Worm (Caenorhabditis elegans) whole organism, midembryonic: ENCODE measurements around the gene idpc-2.

Experiments
- T22C8.4 ChIP-seq: fragments of 200-800 bp; sonication (Bioruptor generic); IDR thresholded peaks from 2 replicates; pipeline ENCODE4 v1.3.6; 2022; ENCODE audit warnings: missing genetic modification characterization, missing compliant biosample characterization
- cog-1 ChIP-seq: sonication (generic microtip); optimal IDR thresholded peaks from 2 replicates; lab custom pipeline; 2016; ENCODE audit warnings: missing genetic modification characterization, missing compliant biosample characterization
- flt-1 ChIP-seq: fragments of 200-800 bp; sonication (Bioruptor generic); IDR thresholded peaks from 2 replicates; pipeline ENCODE4 v1.3.6; 2022; ENCODE audit warnings: missing genetic modification characterization, missing compliant biosample characterization
- klf-2 ChIP-seq: fragments of 200-800 bp; sonication (Bioruptor generic); conservative IDR thresholded peaks from 2 replicates; pipeline ENCODE4 v1.3.6; 2022; ENCODE audit warnings: missing genetic modification reagents, missing genetic modification characterization, missing compliant biosample characterization
- med-1 ChIP-seq: sonication (generic microtip); optimal IDR thresholded peaks from 2 replicates; lab custom pipeline; 2017; ENCODE audit warnings: missing genetic modification characterization, mild to moderate bottlenecking, missing compliant biosample characterization, antibody characterized with exemption, missing genetic modification reagents; ENCODE audit not compliant: insufficient read depth
- ref-1 ChIP-seq: fragments of 200-800 bp; sonication (Bioruptor generic); conservative IDR thresholded peaks from 2 replicates; pipeline ENCODE4 v1.3.6; 2022; ENCODE audit warnings: missing genetic modification reagents, missing genetic modification characterization, missing compliant biosample characterization
- tab-1 ChIP-seq: fragments of 200-800 bp; sonication (Bioruptor generic); IDR thresholded peaks from 2 replicates; pipeline ENCODE4 v1.3.6; 2022; ENCODE audit warnings: missing genetic modification characterization, missing compliant biosample characterization
- ztf-23 ChIP-seq: fragments of 200-800 bp; sonication (Bioruptor generic); IDR thresholded peaks from 2 replicates; pipeline ENCODE4 v1.3.6; 2022; ENCODE audit warnings: missing genetic modification reagents, missing genetic modification characterization, missing compliant biosample characterization
- ztf-29 ChIP-seq: fragments of 200-800 bp; sonication (Bioruptor generic); IDR thresholded peaks from 2 replicates; pipeline ENCODE4 v1.3.6; 2022; ENCODE audit warnings: missing genetic modification reagents, missing genetic modification characterization, missing compliant biosample characterization

DNA sequence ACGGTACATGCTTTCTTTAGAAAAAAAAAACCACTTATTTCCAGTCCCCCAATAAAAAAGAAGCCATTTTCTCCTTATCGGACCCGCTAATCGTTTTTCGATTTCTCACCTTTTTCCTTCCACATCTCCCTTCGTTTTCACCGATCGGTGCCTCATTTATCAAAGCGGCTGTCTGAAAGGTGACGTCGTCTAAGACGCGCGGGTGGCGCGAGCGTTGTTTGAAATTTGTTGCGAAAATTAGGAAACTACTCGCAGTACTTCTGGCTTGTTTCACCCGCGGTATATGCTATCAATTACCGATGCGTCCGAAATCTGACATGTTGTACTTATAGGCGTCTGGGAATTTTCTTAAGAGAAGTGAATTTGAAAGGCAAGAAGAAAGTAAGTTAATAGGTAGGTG, 31.1 kb upstream of the idpc-2 start:
- TF ChIP-seq cog-1 (no peak), ref-1 (GFP tag; lab: Robert Waterston, UW) (no peak), T22C8.4 (GFP tag; lab: Robert Waterston, UW) (no peak), flt-1 (GFP tag; lab: Robert Waterston, UW) (no peak), klf-2 (GFP tag; lab: Robert Waterston, UW) (no peak), ztf-23 (GFP tag; lab: Robert Waterston, UW) (no peak), med-1 (no peak), tab-1 (GFP tag; lab: Robert Waterston, UW) (no peak), ztf-29 (GFP tag; lab: Robert Waterston, UW) (no peak)
